Fruit fly (Drosophila melanogaster) whole organism, wandering third instar larva: Measurements from ENCODE around the gene Hipk.

ENCODE experiments used
- Abd-B ChIP-seq: fragments of >200 bp; optimal IDR thresholded peaks from 2 replicates; lab custom pipeline; 2017; ENCODE audit warnings: missing biosample characterization, missing genetic modification characterization
- CG32264 ChIP-seq: fragments of 200-800 bp; sonication (Bioruptor generic); optimal IDR thresholded peaks from 2 replicates; lab custom pipeline; 2016; ENCODE audit warnings: missing biosample characterization, missing genetic modification characterization
- CG9705 ChIP-seq: fragments of 200-800 bp; sonication (Bioruptor generic); optimal IDR thresholded peaks from 2 replicates; lab custom pipeline; 2018; ENCODE audit warnings: missing biosample characterization, mild to moderate bottlenecking, missing genetic modification characterization
- Dfd ChIP-seq: fragments of >200 bp; optimal IDR thresholded peaks from 2 replicates; lab custom pipeline; 2017; ENCODE audit warnings: missing biosample characterization, missing genetic modification characterization
- Dif ChIP-seq: fragments of 200-275, 200-300 bp; sonication (Bioruptor generic); optimal IDR thresholded peaks from 2 replicates; lab custom pipeline; 2018; ENCODE audit warnings: missing biosample characterization, missing genetic modification characterization; ENCODE audit not compliant: partially characterized antibody
- HLH106 ChIP-seq: fragments of 200-800 bp; optimal IDR thresholded peaks from 3 replicates; lab custom pipeline; 2019; ENCODE audit warnings: missing biosample characterization, mild to moderate bottlenecking, missing genetic modification characterization, moderate library complexity
- Hnf4 ChIP-seq: fragments of 200-800 bp; sonication (Bioruptor generic); optimal IDR thresholded peaks from 2 replicates; lab custom pipeline; 2016; ENCODE audit warnings: missing biosample characterization, mild to moderate bottlenecking, missing genetic modification characterization
- Hr78 ChIP-seq: fragments of >200 bp; optimal IDR thresholded peaks from 2 replicates; lab custom pipeline; 2017; ENCODE audit warnings: missing biosample characterization, missing genetic modification characterization
- Hr83 ChIP-seq: fragments of 200-300 bp; sonication (Bioruptor generic); optimal IDR thresholded peaks from 2 replicates; lab custom pipeline; 2016; ENCODE audit warnings: missing biosample characterization, mild to moderate bottlenecking, missing genetic modification characterization, moderate library complexity; ENCODE audit not compliant: poor library complexity, severe bottlenecking
- Mio ChIP-seq: sonication (Bioruptor generic); optimal IDR thresholded peaks from 2 replicates; lab custom pipeline; 2016; ENCODE audit warnings: missing biosample characterization, missing genetic modification characterization
- N ChIP-seq: fragments of >200 bp; optimal IDR thresholded peaks from 2 replicates; lab custom pipeline; 2018; ENCODE audit warnings: missing biosample characterization, missing external identifiers, missing genetic modification characterization
- OdsH ChIP-seq: fragments of 200-800 bp; sonication (Bioruptor generic); optimal IDR thresholded peaks from 2 replicates; lab custom pipeline; 2016; ENCODE audit warnings: missing biosample characterization, mild to moderate bottlenecking, missing genetic modification characterization
- Rel ChIP-seq, 2 experiments: fragments of 200-800 bp; sonication (Bioruptor generic) in 1 of 2; optimal IDR thresholded peaks; 2 replicates in 1 of 2; 3 replicates in 1 of 2; lab custom pipeline; 2016 to 2019; ENCODE audit warnings: mild to moderate bottlenecking in 2 of 2, missing biosample characterization in 2 of 2, missing genetic modification characterization in 2 of 2, moderate library complexity in 1 of 2
- Sp1 ChIP-seq: fragments of 200-800 bp; sonication (Bioruptor generic); optimal IDR thresholded peaks from 3 replicates; lab custom pipeline; 2019; ENCODE audit warnings: missing biosample characterization, mild to moderate bottlenecking, missing genetic modification characterization, moderate library complexity
- Vsx2 ChIP-seq: fragments of 200-300, 225-300 bp; sonication (Bioruptor generic); optimal IDR thresholded peaks from 2 replicates; lab custom pipeline; 2018; ENCODE audit warnings: missing biosample characterization, missing genetic modification characterization; ENCODE audit not compliant: partially characterized antibody
- br ChIP-seq: fragments of 200-800 bp; sonication (Bioruptor generic); optimal IDR thresholded peaks from 2 replicates; lab custom pipeline; 2016; ENCODE audit warnings: missing biosample characterization, missing genetic modification characterization
- brk ChIP-seq: fragments of 200-800 bp; sonication (Bioruptor generic); optimal IDR thresholded peaks from 2 replicates; lab custom pipeline; 2016; ENCODE audit warnings: missing biosample characterization, mild to moderate bottlenecking, missing genetic modification characterization
- dl ChIP-seq, 2 experiments: fragments of 175-275, 200-275 bp in 1 of 2; fragments of 200-275 bp in 1 of 2; sonication (Bioruptor generic); optimal IDR thresholded peaks; lab custom pipeline; 2018; ENCODE audit warnings: mild to moderate bottlenecking in 2 of 2, missing biosample characterization in 2 of 2, missing genetic modification characterization in 2 of 2, moderate library complexity in 2 of 2; ENCODE audit not compliant: partially characterized antibody in 2 of 2, insufficient read depth in 1 of 2
- dmrt93B ChIP-seq: fragments of 200-800 bp; sonication (Bioruptor generic); optimal IDR thresholded peaks from 2 replicates; lab custom pipeline; 2018; ENCODE audit warnings: missing biosample characterization, mild to moderate bottlenecking, missing genetic modification characterization
- dsf ChIP-seq: sonication (Bioruptor generic); optimal IDR thresholded peaks from 2 replicates; lab custom pipeline; 2016; ENCODE audit warnings: missing biosample characterization, missing genetic modification characterization, borderline replicate concordance
- ey ChIP-seq: fragments of 200-800 bp; sonication (Bioruptor generic); optimal IDR thresholded peaks from 2 replicates; lab custom pipeline; 2016; ENCODE audit warnings: missing biosample characterization, missing genetic modification characterization
- foxo ChIP-seq, 2 experiments: fragments of 200-800 bp; sonication (Bioruptor generic); optimal IDR thresholded peaks; 2 replicates in 1 of 2; 3 replicates in 1 of 2; lab custom pipeline; 2016 to 2017; ENCODE audit warnings: missing biosample characterization in 2 of 2, missing genetic modification characterization in 2 of 2
- fru ChIP-seq: fragments of 200-800 bp; sonication (Bioruptor generic); optimal IDR thresholded peaks from 3 replicates; lab custom pipeline; 2016; ENCODE audit warnings: missing biosample characterization, mild to moderate bottlenecking, missing genetic modification characterization
- h ChIP-seq: fragments of 200-800 bp; sonication (Bioruptor generic); optimal IDR thresholded peaks from 3 replicates; lab custom pipeline; 2016; ENCODE audit warnings: missing biosample characterization, mild to moderate bottlenecking, missing genetic modification characterization
- jim ChIP-seq: fragments of 175-275, 200-325 bp; sonication (Bioruptor generic); optimal IDR thresholded peaks from 2 replicates; lab custom pipeline; 2016; ENCODE audit warnings: missing biosample characterization, mild to moderate bottlenecking, missing genetic modification characterization
- pan ChIP-seq: fragments of >200 bp; optimal IDR thresholded peaks from 2 replicates; lab custom pipeline; 2017
- psq ChIP-seq: fragments of 200-800 bp; sonication (Bioruptor generic); optimal IDR thresholded peaks from 3 replicates; lab custom pipeline; 2017; ENCODE audit warnings: missing biosample characterization, mild to moderate bottlenecking, missing genetic modification characterization, moderate library complexity
- rgr ChIP-seq: fragments of 200-800 bp; sonication (Bioruptor generic); optimal IDR thresholded peaks from 3 replicates; lab custom pipeline; 2016; ENCODE audit warnings: missing biosample characterization, mild to moderate bottlenecking, missing genetic modification characterization
- sage ChIP-seq: fragments of 200-800 bp; sonication (Bioruptor generic); optimal IDR thresholded peaks from 2 replicates; lab custom pipeline; 2016; ENCODE audit warnings: missing biosample characterization, mild to moderate bottlenecking, missing genetic modification characterization
- sv ChIP-seq: fragments of 200-800 bp; sonication (Bioruptor generic); optimal IDR thresholded peaks from 3 replicates; lab custom pipeline; 2016; ENCODE audit warnings: missing biosample characterization, missing genetic modification characterization
- tai ChIP-seq: sonication (Bioruptor generic); optimal IDR thresholded peaks from 2 replicates; lab custom pipeline; 2016; ENCODE audit warnings: missing biosample characterization, missing genetic modification characterization
- usp ChIP-seq: fragments of >200 bp; optimal IDR thresholded peaks from 2 replicates; lab custom pipeline; 2017; ENCODE audit warnings: missing biosample characterization, missing genetic modification characterization

Gene Hipk

DNA sequence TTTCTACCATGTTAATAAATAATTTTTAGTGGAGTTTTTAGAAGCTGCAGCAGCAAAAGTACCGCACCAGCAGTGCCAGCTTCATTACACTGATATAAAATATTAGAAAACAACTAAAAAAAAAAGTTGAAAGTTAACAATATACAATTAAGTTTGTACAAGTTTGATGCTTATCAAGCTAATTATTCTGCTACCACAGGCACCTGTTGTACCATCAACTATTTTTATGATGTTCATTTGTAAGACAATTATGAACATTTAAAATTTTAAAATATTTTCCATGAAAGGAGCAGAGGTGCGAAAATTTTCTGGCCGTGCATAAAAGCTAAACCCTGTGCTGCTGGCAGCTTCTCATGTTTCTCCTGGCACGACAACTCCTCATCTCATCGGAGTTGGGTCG lies 65.5 kb downstream of the Hipk start (continued):
- TF ChIP-seq fru (GFP tag; lab: Kevin White, UChicago) (peak; percentile 89), Rel (GFP tag; optimal IDR thresholded peaks at IDR 0.05; lab: Kevin White, UChicago) (peak; percentile 22), Rel (tag; optimal IDR thresholded peaks at IDR 0.05; lab: Kevin White, UChicago) (no peak), Dfd (GFP tag; lab: Kevin White, UChicago) (no peak), pan (lab: Kevin White, UChicago) (no peak), Hr78 (GFP tag; lab: Kevin White, UChicago) (no peak), tai (peak; percentile 46), dl (GFP tag; optimal IDR thresholded peaks at IDR 0.05; lab: Kevin White, UChicago; ENCODE audit: insufficient read depth in 1 of 2, partially characterized antibody in 2 of 2) (no peak)
- TF ChIP-seq, all 38 proteins: peak for 22

DNA sequence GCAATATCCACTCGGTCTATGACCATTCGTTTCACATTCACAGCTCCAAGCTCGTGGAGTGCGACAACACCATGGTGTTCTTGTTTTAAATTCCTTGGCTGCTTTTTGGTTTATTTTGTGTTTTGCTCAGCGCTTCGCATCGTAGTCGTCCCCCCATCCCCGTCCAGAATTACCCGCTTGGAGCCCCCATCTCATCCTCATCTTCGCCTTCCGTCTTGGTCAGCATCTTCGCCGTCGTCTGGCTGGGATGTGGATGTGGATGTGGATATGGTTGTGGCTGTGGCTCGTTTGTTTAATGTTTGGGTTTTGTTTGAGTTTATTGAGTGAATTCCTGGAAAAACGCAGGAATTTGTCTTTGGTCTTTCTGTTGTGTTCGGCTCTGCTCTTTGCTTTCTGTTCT lies 66.3 kb downstream of the Hipk start:
- TF ChIP-seq Sp1 (GFP tag; lab: Kevin White, UChicago) (no peak), pan (lab: Kevin White, UChicago) (no peak), fru (GFP tag; lab: Kevin White, UChicago) (no peak), Dif (GFP tag; lab: Kevin White, UChicago) (peak; percentile 20), psq (peak; percentile 97)

DNA sequence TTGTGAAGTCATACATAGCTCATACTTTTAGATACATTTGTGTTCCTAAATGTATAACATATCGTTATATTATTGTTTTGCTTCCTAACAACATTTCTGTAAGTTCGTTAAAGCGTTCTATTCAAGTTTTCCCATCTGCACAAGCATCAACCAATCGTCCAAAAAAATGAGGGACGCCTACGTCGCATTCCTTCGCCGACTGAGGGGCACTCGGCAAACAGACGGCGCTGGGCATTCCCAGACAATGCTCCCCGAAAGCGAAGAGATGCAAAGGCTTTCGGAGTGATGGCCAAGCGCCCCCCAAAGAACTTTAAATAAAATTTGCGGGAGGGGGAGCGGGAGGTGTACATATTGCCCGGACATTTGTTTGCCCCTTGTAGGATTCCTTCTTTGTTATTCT lies 67.9 kb downstream of the Hipk start:
- no peak for TF ChIP-seq Sp1 (GFP tag; lab: Kevin White, UChicago)
- TF ChIP-seq, all 38 proteins: peak for 0

DNA sequence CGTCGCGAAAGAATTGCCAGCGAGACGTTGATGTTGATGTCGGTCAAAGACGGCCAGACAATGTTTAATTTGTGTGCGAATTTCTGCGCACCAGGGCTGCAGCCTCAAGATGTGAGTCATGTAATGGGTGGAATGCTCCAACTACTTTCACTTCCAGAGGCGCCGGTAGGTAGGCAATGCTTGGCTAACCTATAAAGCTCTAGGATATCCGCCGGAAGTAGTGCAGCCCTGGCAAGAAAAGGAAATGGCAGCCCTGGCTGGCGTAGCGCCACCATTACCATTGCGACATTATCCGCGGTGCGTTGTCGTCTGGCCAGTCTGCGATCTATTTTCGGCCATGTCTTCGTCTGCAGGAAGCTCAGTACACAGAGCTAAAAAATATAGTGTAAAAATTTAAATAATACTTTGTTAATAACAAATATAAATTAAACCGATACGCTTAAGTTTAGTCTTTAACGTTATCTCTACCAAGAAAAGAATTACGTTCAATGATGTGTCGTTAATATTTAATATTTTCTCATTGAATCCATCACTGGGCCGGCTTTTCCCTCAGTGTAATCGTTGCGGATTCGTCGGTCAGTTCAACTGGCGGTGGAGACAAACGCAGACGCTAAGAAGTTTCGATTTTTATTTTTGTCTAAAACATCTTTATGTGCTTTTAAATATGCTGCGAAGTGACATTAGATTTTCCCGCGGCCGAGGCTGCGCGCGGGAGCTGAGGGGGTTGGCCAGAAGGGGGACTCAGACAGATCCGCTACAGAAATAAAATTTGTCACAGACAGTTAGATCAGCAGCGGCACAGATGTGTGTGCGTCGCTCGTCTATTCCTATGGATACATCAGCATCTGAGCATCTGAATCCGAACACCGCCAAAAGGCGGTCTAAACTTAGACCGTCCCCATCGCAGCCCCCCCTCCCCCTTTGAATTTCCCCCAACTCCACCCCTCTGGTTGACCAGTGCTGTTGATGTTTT lies 69.1 kb downstream of the Hipk start:
- TF ChIP-seq Dfd (GFP tag; lab: Kevin White, UChicago) (no peak), N (GFP tag; lab: Kevin White, UChicago) (no peak), psq (peak; percentile 37), sv (peak; percentile 11), pan (lab: Kevin White, UChicago) (no peak), Hr83 (GFP tag; lab: Kevin White, UChicago) (no peak), br (GFP tag; lab: Kevin White, UChicago) (peak; percentile 14), brk (GFP tag; lab: Kevin White, UChicago) (no peak), OdsH (GFP tag; lab: Kevin White, UChicago) (no peak), jim (GFP tag; lab: Kevin White, UChicago) (no peak), tai (no peak), CG32264 (GFP tag; lab: Kevin White, UChicago) (peak; percentile 4), fru (GFP tag; lab: Kevin White, UChicago) (peak; percentile 58), h (GFP tag; lab: Kevin White, UChicago) (peak; percentile 47), foxo (GFP tag; optimal IDR thresholded peaks at IDR 0.05; lab: Kevin White, UChicago) (peak in 1 of 2 experiments; percentile 53), Dif (GFP tag; lab: Kevin White, UChicago) (no peak), ey (GFP tag; lab: Kevin White, UChicago) (peak; percentile 19), Rel (GFP tag; optimal IDR thresholded peaks at IDR 0.05; lab: Kevin White, UChicago) (no peak), Rel (tag; optimal IDR thresholded peaks at IDR 0.05; lab: Kevin White, UChicago) (peak; percentile 7), Mio (GFP tag; lab: Kevin White, UChicago) (no peak), usp (GFP tag; lab: Kevin White, UChicago) (no peak), rgr (GFP tag; lab: Kevin White, UChicago) (peak; percentile 46), dsf (GFP tag; lab: Kevin White, UChicago) (no peak), dmrt93B (GFP tag; lab: Kevin White, UChicago) (peak; percentile 54), Vsx2 (GFP tag; lab: Kevin White, UChicago) (no peak), Sp1 (GFP tag; lab: Kevin White, UChicago) (peak; percentile 62), Hr78 (GFP tag; lab: Kevin White, UChicago) (no peak), Hnf4 (no peak), HLH106 (peak; percentile 71), CG9705 (peak; percentile 57), sage (GFP tag; lab: Kevin White, UChicago) (no peak), Abd-B (GFP tag; lab: Kevin White, UChicago) (no peak)
